Fruit fly (Drosophila melanogaster) whole organism, pupa: ENCODE results near the gene Hsp67Bc.

Experiments used
- CG10348 ChIP-seq: fragments of 200-800 bp; sonication (Bioruptor generic); IDR thresholded peaks from 2 replicates; pipeline ENCODE4 v1.3.6; 2022; ENCODE audit warnings: missing biosample characterization, missing genetic modification characterization
- CG12605 ChIP-seq: fragments of 200-800 bp; sonication (Bioruptor generic); IDR thresholded peaks from 2 replicates; pipeline ENCODE4 v1.3.6; 2022; ENCODE audit warnings: missing biosample characterization, missing genetic modification characterization
- CG13204 ChIP-seq: fragments of 200-800 bp; sonication (Bioruptor generic); optimal IDR thresholded peaks from 2 replicates; lab custom pipeline; 2018; ENCODE audit warnings: missing biosample characterization, mild to moderate bottlenecking, missing genetic modification characterization, moderate library complexity
- CG14655 ChIP-seq: fragments of 200-800 bp; sonication (Bioruptor generic); optimal IDR thresholded peaks from 3 replicates; lab custom pipeline; 2017; ENCODE audit warnings: mild to moderate bottlenecking, missing biosample characterization, missing genetic modification reagents, missing genetic modification characterization
- CG15710 ChIP-seq: fragments of 200-800 bp; sonication (Bioruptor generic); optimal IDR thresholded peaks from 2 replicates; lab custom pipeline; 2018; ENCODE audit warnings: missing biosample characterization, mild to moderate bottlenecking, missing genetic modification characterization, moderate library complexity
- CG17806 ChIP-seq: fragments of 200-800 bp; sonication (Bioruptor generic); optimal IDR thresholded peaks from 2 replicates; lab custom pipeline; 2018; ENCODE audit warnings: missing biosample characterization, mild to moderate bottlenecking, missing genetic modification characterization, moderate library complexity
- CG32121 ChIP-seq: fragments of 200-800 bp; sonication (Bioruptor generic); IDR thresholded peaks from 2 replicates; pipeline ENCODE4 v1.3.6; 2022; ENCODE audit warnings: missing biosample characterization, missing genetic modification characterization
- CG34367 ChIP-seq: fragments of 200-800 bp; sonication (Bioruptor generic); optimal IDR thresholded peaks from 2 replicates; lab custom pipeline; 2018; ENCODE audit warnings: missing biosample characterization, mild to moderate bottlenecking, missing genetic modification characterization
- CG4496 ChIP-seq: fragments of 200-800 bp; sonication (Bioruptor generic); IDR thresholded peaks from 3 replicates; pipeline ENCODE4 v1.3.6; 2022; ENCODE audit warnings: missing biosample characterization, missing genetic modification characterization
- CG8159 ChIP-seq: fragments of 200-800 bp; sonication (Bioruptor generic); optimal IDR thresholded peaks from 3 replicates; lab custom pipeline; 2018; ENCODE audit warnings: missing biosample characterization, mild to moderate bottlenecking, missing genetic modification characterization, moderate library complexity
- CG8301 ChIP-seq: fragments of 200-800 bp; sonication (Bioruptor generic); optimal IDR thresholded peaks from 2 replicates; lab custom pipeline; 2018; ENCODE audit warnings: missing biosample characterization, mild to moderate bottlenecking, missing genetic modification characterization
- CG9948 ChIP-seq: fragments of 200-800 bp; sonication (Bioruptor generic); optimal IDR thresholded peaks from 2 replicates; lab custom pipeline; 2018; ENCODE audit warnings: missing biosample characterization, mild to moderate bottlenecking, missing genetic modification characterization, moderate library complexity
- D1 ChIP-seq: fragments of 200-800 bp; sonication (Bioruptor generic); optimal IDR thresholded peaks from 2 replicates; lab custom pipeline; 2018; ENCODE audit warnings: missing biosample characterization, mild to moderate bottlenecking, missing genetic modification characterization, moderate library complexity
- EcR ChIP-seq: fragments of 200-800 bp; sonication (Bioruptor generic); optimal IDR thresholded peaks from 3 replicates; lab custom pipeline; 2019; ENCODE audit warnings: missing biosample characterization, missing genetic modification characterization, mild to moderate bottlenecking, moderate library complexity, missing genetic modification reagents
- Ets98B ChIP-seq: fragments of 200-800 bp; sonication (Bioruptor generic); IDR thresholded peaks from 2 replicates; pipeline ENCODE4 v1.3.6; 2022; ENCODE audit warnings: missing biosample characterization, missing genetic modification characterization
- Pif1A ChIP-seq: fragments of 200-800 bp; sonication (Bioruptor generic); optimal IDR thresholded peaks from 3 replicates; lab custom pipeline; 2016; ENCODE audit warnings: missing biosample characterization, missing genetic modification characterization
- Pif1B ChIP-seq: fragments of 200-800 bp; sonication (Bioruptor generic); optimal IDR thresholded peaks from 3 replicates; lab custom pipeline; 2016; ENCODE audit warnings: missing biosample characterization, missing genetic modification characterization
- Snoo ChIP-seq: fragments of 200-800 bp; sonication (Bioruptor generic); optimal IDR thresholded peaks from 3 replicates; lab custom pipeline; 2017; ENCODE audit warnings: missing biosample characterization, mild to moderate bottlenecking, missing genetic modification characterization, inconsistent platforms
- fd96Ca ChIP-seq: fragments of 200-800 bp; sonication (Bioruptor generic); IDR thresholded peaks from 3 replicates; pipeline ENCODE4 v1.3.6; 2022; ENCODE audit warnings: missing biosample characterization, missing genetic modification characterization
- gl ChIP-seq: fragments of 200-800 bp; sonication (Bioruptor generic); optimal IDR thresholded peaks from 2 replicates; lab custom pipeline; 2018; ENCODE audit warnings: missing biosample characterization, mild to moderate bottlenecking, missing genetic modification characterization
- rn ChIP-seq: fragments of 200-800 bp; sonication (Bioruptor generic); IDR thresholded peaks from 2 replicates; pipeline ENCODE4 v1.3.6; 2022; ENCODE audit warnings: missing biosample characterization, missing genetic modification characterization

Gene Hsp67Bc

DNA sequence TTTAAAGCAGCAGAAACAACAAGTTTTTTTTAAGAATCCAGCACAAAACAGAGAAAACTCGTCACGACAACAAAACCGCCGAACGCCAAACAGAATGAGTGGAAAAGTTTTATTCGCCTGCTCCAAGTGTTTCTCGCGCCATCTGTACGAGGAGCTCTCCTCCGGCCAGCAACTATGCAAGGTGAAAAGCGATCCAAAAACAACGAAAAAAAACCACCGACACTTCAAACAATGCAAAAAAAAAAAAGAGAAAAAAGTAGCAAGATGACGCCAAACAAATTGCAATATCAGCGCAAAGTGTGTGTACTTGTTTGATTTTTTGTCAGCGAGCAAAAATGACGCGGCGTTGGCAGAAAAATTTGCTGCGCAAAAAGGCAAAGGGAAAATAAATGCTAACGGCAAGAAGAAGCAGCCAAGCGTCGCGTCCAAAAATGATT lies 4.8 kb downstream of the Hsp67Bc start:
- TF ChIP-seq CG12605 (GFP tag; lab: Robert Waterston, UW): peak; percentile 84
- peak; percentile 47 for TF ChIP-seq CG13204 (GFP tag; lab: Kevin White, UChicago)
- peak; percentile 3 for TF ChIP-seq EcR
- TF ChIP-seq CG10348 (GFP tag; lab: Robert Waterston, UW): no peak
- no peak for TF ChIP-seq Snoo (tag; lab: Kevin White, UChicago)
- peak; percentile 46 for TF ChIP-seq CG15710 (tag; lab: Kevin White, UChicago)
- peak; percentile 66 for TF ChIP-seq Pif1A (GFP tag; lab: Kevin White, UChicago)
- TF ChIP-seq CG14655 (GFP tag; lab: Kevin White, UChicago): no peak
- peak; percentile 29 for TF ChIP-seq CG17806 (tag; lab: Kevin White, UChicago)
- peak; percentile 58 for TF ChIP-seq CG34367 (tag; lab: Kevin White, UChicago)
- no peak for TF ChIP-seq rn
- TF ChIP-seq CG8159 (tag; lab: Kevin White, UChicago): peak; percentile 53
- no peak for TF ChIP-seq D1 (tag; lab: Kevin White, UChicago)
- TF ChIP-seq CG32121: peak; percentile 19; the same call in 1 of the 2 replicates
- peak; percentile 73; the same call in 2 of the 3 replicates for TF ChIP-seq CG4496 (GFP tag; lab: Robert Waterston, UW)
- TF ChIP-seq Ets98B (GFP tag; lab: Robert Waterston, UW): peak; percentile 67; the same call in 1 of the 2 replicates
- peak; percentile 66 for TF ChIP-seq gl
- peak; percentile 51 for TF ChIP-seq CG8301
- peak; percentile 53 for TF ChIP-seq Pif1B (GFP tag; lab: Kevin White, UChicago)
- TF ChIP-seq fd96Ca (GFP tag; lab: Robert Waterston, UW): peak; percentile 72; the same call in 1 of the 3 replicates
- TF ChIP-seq CG9948 (tag; lab: Kevin White, UChicago): peak; percentile 19

dm6 chr3L:9366850-9367430 lies 5.4 kb downstream of the Hsp67Bc start, which contains the start of the genes Klp67A and CG4452:
Gene Klp67A (minus strand): TSS chr3L:9367046.
Gene CG4452 (plus strand): TSS chr3L:9367377.
- TF ChIP-seq CG9948 (tag; lab: Kevin White, UChicago) (no peak), CG8159 (tag; lab: Kevin White, UChicago) (no peak), Snoo (tag; lab: Kevin White, UChicago) (no peak)

DNA sequence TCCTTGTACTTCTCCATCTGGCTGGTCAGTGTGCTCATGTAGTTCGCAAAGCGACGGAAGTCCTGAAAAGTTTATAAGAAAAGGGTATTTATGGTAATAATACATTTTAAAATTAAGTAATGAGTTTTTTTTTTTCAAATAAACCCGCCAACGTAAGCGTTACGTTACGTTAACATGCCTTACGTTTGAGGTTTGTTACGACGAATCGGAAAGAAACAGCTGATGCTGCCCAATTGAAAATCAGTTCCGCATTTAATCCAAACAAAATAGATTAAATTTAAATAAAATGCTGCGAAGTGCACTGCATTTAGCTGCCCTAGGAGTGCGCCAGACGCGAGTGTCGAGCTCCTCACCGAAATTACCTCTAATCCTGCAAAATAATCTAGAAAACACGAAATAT lies 8.2 kb downstream of the Hsp67Bc start, which contains the start of gene mRRF1:
TSS of gene mRRF1 (plus strand) at position 220 of the 400 bp plus-strand sequence.
- TF ChIP-seq CG12605 (GFP tag; lab: Robert Waterston, UW) (no peak), CG32121 (no peak), CG15710 (tag; lab: Kevin White, UChicago) (no peak), CG13204 (GFP tag; lab: Kevin White, UChicago) (no peak), D1 (tag; lab: Kevin White, UChicago) (no peak), Snoo (tag; lab: Kevin White, UChicago) (no peak), CG10348 (GFP tag; lab: Robert Waterston, UW) (no peak), rn (no peak), Pif1A (GFP tag; lab: Kevin White, UChicago) (no peak), CG34367 (tag; lab: Kevin White, UChicago) (no peak), EcR (no peak), CG8301 (no peak), CG17806 (tag; lab: Kevin White, UChicago) (no peak)

- TF ChIP-seq EcR (peak; percentile 20), CG15710 (tag; lab: Kevin White, UChicago) (no peak), Snoo (tag; lab: Kevin White, UChicago) (no peak), CG14655 (GFP tag; lab: Kevin White, UChicago) (no peak), Pif1A (GFP tag; lab: Kevin White, UChicago) (no peak), CG4496 (GFP tag; lab: Robert Waterston, UW) (0 out of 3 replicates have a peak, but pooled peaks have one; percentile 41)
- TF ChIP-seq, all 21 proteins: peak for 2
Measured at dm6 chr3L:9361894-9362293, 10.4 kb downstream of the Hsp67Bc start, which contains the start of gene CG34456. Gene CG34456 (plus strand): TSS chr3L:9362108.

dm6 chr3L:9360217-9360692 lies 12.0 kb downstream of the Hsp67Bc start, which contains the start of gene Pdxk:
Gene Pdxk (plus strand): TSS chr3L:9360316.
- no peak for TF ChIP-seq CG17806 (tag; lab: Kevin White, UChicago)
- no peak for TF ChIP-seq CG9948 (tag; lab: Kevin White, UChicago)
- peak; percentile 38 for TF ChIP-seq gl
- TF ChIP-seq CG10348 (GFP tag; lab: Robert Waterston, UW): no peak
- peak; percentile 66 for TF ChIP-seq EcR
- peak; percentile 28; the same call in 1 of the 3 replicates for TF ChIP-seq CG4496 (GFP tag; lab: Robert Waterston, UW)
- peak; percentile 13 for TF ChIP-seq CG13204 (GFP tag; lab: Kevin White, UChicago)
- TF ChIP-seq CG8301: no peak
- TF ChIP-seq Snoo (tag; lab: Kevin White, UChicago): peak; percentile 2
- TF ChIP-seq D1 (tag; lab: Kevin White, UChicago): no peak
- 0 out of 2 replicates have a peak, but pooled peaks have one; percentile 31 for TF ChIP-seq CG32121
- TF ChIP-seq Ets98B (GFP tag; lab: Robert Waterston, UW): peak; percentile 26; the same call in 1 of the 2 replicates

- TF ChIP-seq CG15710 (tag; lab: Kevin White, UChicago) (peak; percentile 3), Snoo (tag; lab: Kevin White, UChicago) (no peak), Pif1B (GFP tag; lab: Kevin White, UChicago) (peak; percentile 47), CG8301 (peak; percentile 17), Pif1A (GFP tag; lab: Kevin White, UChicago) (peak; percentile 27), CG32121 (peak; percentile 56), D1 (tag; lab: Kevin White, UChicago) (no peak), CG14655 (GFP tag; lab: Kevin White, UChicago) (no peak), CG12605 (GFP tag; lab: Robert Waterston, UW) (peak; percentile 55; the same call in 1 of the 2 replicates), gl (peak; percentile 21), CG4496 (GFP tag; lab: Robert Waterston, UW) (peak; percentile 68; the same call in 2 of the 3 replicates), fd96Ca (GFP tag; lab: Robert Waterston, UW) (peak; percentile 73), rn (no peak), CG17806 (tag; lab: Kevin White, UChicago) (peak; percentile 4), Ets98B (GFP tag; lab: Robert Waterston, UW) (peak; percentile 68)
Measured at dm6 chr3L:9358713-9359040, 13.6 kb downstream of the Hsp67Bc start, which contains the start of the genes UGP and Svip. Gene UGP (minus strand): TSS chr3L:9358935. Gene Svip (plus strand): TSS chr3L:9358999.
